Fruit fly (Drosophila melanogaster) S2 (cell line): ENCODE measurements around the gene CG33796.

Source experiments
- CG8478 ChIP-seq: fragments of >200 bp; optimal IDR thresholded peaks from 2 replicates; lab custom pipeline; 2018
- CTCF ChIP-seq, 2 experiments: fragments of >200 bp; optimal IDR thresholded peaks; 2 replicates each; lab custom pipeline; 2018

DNA sequence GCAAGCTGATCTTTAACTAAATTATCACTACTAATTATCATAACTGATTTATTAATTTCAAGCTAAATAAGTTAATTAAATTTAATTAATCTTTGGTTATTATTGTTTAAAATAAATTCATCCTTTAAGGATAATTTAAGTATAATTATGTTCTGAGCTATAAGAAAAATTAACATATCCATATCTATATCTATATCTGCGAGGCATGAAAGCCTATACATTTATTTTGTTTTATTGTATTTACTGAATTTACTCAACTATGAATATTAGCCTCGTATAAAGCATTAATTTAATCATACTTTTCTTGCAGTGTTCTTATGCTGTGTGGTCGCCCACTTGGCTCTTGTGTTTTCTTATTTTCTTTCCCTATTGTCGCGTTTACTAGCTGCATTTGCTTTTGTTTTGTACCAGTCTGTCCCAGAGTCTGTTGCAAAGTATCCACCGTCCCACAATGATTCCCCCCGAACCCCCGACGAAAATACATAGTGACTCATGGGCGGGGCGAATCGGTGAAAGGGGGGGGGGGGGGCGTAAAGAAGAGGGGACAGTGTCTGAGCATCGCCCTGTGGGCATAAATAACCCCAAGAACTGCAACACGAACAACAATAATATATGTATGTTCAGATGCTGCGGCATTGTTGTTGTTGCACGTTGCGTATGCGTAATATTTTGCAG lies 44.8 kb upstream of the CG33796 start:
- no peak for TF ChIP-seq CG8478 (lab: Kevin White, UChicago)
- TF ChIP-seq CTCF (optimal IDR thresholded peaks at IDR 0.05; lab: Kevin White, UChicago), result no peak
